Worm (Caenorhabditis elegans) whole organism, midembryonic: ENCODE results near the gene unc-105.

ENCODE experiments used
- T22C8.4 ChIP-seq: fragments of 200-800 bp; sonication (Bioruptor generic); IDR thresholded peaks from 2 replicates; pipeline ENCODE4 v1.3.6; 2022; ENCODE audit warnings: missing genetic modification characterization, missing compliant biosample characterization
- cog-1 ChIP-seq: sonication (generic microtip); optimal IDR thresholded peaks from 2 replicates; lab custom pipeline; 2016; ENCODE audit warnings: missing genetic modification characterization, missing compliant biosample characterization
- flt-1 ChIP-seq: fragments of 200-800 bp; sonication (Bioruptor generic); IDR thresholded peaks from 2 replicates; pipeline ENCODE4 v1.3.6; 2022; ENCODE audit warnings: missing genetic modification characterization, missing compliant biosample characterization
- klf-2 ChIP-seq: fragments of 200-800 bp; sonication (Bioruptor generic); conservative IDR thresholded peaks from 2 replicates; pipeline ENCODE4 v1.3.6; 2022; ENCODE audit warnings: missing genetic modification reagents, missing genetic modification characterization, missing compliant biosample characterization
- med-1 ChIP-seq: sonication (generic microtip); optimal IDR thresholded peaks from 2 replicates; lab custom pipeline; 2017; ENCODE audit warnings: missing genetic modification characterization, mild to moderate bottlenecking, missing compliant biosample characterization, antibody characterized with exemption, missing genetic modification reagents; ENCODE audit not compliant: insufficient read depth
- ref-1 ChIP-seq: fragments of 200-800 bp; sonication (Bioruptor generic); conservative IDR thresholded peaks from 2 replicates; pipeline ENCODE4 v1.3.6; 2022; ENCODE audit warnings: missing genetic modification reagents, missing genetic modification characterization, missing compliant biosample characterization
- tab-1 ChIP-seq: fragments of 200-800 bp; sonication (Bioruptor generic); IDR thresholded peaks from 2 replicates; pipeline ENCODE4 v1.3.6; 2022; ENCODE audit warnings: missing genetic modification characterization, missing compliant biosample characterization
- ztf-23 ChIP-seq: fragments of 200-800 bp; sonication (Bioruptor generic); IDR thresholded peaks from 2 replicates; pipeline ENCODE4 v1.3.6; 2022; ENCODE audit warnings: missing genetic modification reagents, missing genetic modification characterization, missing compliant biosample characterization
- ztf-29 ChIP-seq: fragments of 200-800 bp; sonication (Bioruptor generic); IDR thresholded peaks from 2 replicates; pipeline ENCODE4 v1.3.6; 2022; ENCODE audit warnings: missing genetic modification reagents, missing genetic modification characterization, missing compliant biosample characterization

unc-105 gene

DNA sequence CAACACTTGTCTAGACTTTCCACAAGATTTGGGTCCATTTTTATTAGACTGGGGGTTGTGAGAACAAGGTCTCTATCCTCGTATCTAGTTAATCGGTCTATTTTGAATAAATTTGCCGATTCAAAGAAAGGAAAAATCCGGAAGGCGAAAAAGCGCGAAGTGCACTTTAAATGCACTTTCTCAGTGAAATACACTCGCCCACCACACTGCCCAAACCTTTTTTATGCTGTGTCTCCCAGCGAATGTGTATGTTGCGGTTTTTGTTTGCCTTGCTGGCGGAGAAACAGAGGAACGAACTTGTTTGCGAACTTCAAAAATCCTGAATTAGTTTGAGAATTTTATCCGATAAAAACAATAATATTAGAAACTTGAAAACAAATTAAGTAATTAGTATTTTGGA, 14.5 kb downstream of the unc-105 start:
- TF ChIP-seq ref-1 (GFP tag; lab: Robert Waterston, UW) (no peak), tab-1 (GFP tag; lab: Robert Waterston, UW) (no peak), ztf-23 (no peak), ztf-29 (GFP tag; lab: Robert Waterston, UW) (no peak), T22C8.4 (no peak), flt-1 (GFP tag; lab: Robert Waterston, UW) (no peak), med-1 (no peak), cog-1 (no peak)

- TF ChIP-seq tab-1 (GFP tag; lab: Robert Waterston, UW) (0 out of 2 replicates have a peak, but pooled peaks have one; percentile 25), ref-1 (GFP tag; lab: Robert Waterston, UW) (no peak), med-1 (no peak), flt-1 (GFP tag; lab: Robert Waterston, UW) (0 out of 2 replicates have a peak, but pooled peaks have one; percentile 5)
Measured at ce11 chrII:8131413-8131966, 15.2 kb downstream of the unc-105 start.

- TF ChIP-seq ztf-29 (GFP tag; lab: Robert Waterston, UW) = no peak
- TF ChIP-seq ref-1 (GFP tag; lab: Robert Waterston, UW) = no peak
- TF ChIP-seq klf-2 (GFP tag; lab: Robert Waterston, UW) = no peak
- no peak for TF ChIP-seq ztf-23
- no peak for TF ChIP-seq T22C8.4
- no peak for TF ChIP-seq flt-1 (GFP tag; lab: Robert Waterston, UW)
- no peak for TF ChIP-seq cog-1
- TF ChIP-seq med-1 = no peak
- no peak for TF ChIP-seq tab-1 (GFP tag; lab: Robert Waterston, UW)
Measured at ce11 chrII:8135953-8136352, 19.7 kb downstream of the unc-105 start.

ce11 chrII:8136818-8137217, 20.6 kb downstream of the unc-105 start, which contains the start of gene ctns-1:
Gene ctns-1 (minus strand): TSS chrII:8136918.
- no peak for TF ChIP-seq T22C8.4
- TF ChIP-seq ztf-23 = no peak
- no peak for TF ChIP-seq med-1
- no peak for TF ChIP-seq ref-1 (GFP tag; lab: Robert Waterston, UW)
- TF ChIP-seq flt-1 (GFP tag; lab: Robert Waterston, UW) = no peak
- no peak for TF ChIP-seq klf-2 (GFP tag; lab: Robert Waterston, UW)
- TF ChIP-seq cog-1 = no peak
- no peak for TF ChIP-seq ztf-29 (GFP tag; lab: Robert Waterston, UW)
- TF ChIP-seq tab-1 (GFP tag; lab: Robert Waterston, UW) = no peak

ce11 chrII:8137379-8137778, 21.1 kb downstream of the unc-105 start:
- TF ChIP-seq flt-1 (GFP tag; lab: Robert Waterston, UW) (no peak), T22C8.4 (no peak), ztf-29 (GFP tag; lab: Robert Waterston, UW) (no peak), med-1 (no peak), ztf-23 (0 out of 2 replicates have a peak, but pooled peaks have one; percentile 32), ref-1 (GFP tag; lab: Robert Waterston, UW) (no peak), tab-1 (GFP tag; lab: Robert Waterston, UW) (no peak), cog-1 (peak; percentile 32), klf-2 (GFP tag; lab: Robert Waterston, UW) (no peak)

DNA sequence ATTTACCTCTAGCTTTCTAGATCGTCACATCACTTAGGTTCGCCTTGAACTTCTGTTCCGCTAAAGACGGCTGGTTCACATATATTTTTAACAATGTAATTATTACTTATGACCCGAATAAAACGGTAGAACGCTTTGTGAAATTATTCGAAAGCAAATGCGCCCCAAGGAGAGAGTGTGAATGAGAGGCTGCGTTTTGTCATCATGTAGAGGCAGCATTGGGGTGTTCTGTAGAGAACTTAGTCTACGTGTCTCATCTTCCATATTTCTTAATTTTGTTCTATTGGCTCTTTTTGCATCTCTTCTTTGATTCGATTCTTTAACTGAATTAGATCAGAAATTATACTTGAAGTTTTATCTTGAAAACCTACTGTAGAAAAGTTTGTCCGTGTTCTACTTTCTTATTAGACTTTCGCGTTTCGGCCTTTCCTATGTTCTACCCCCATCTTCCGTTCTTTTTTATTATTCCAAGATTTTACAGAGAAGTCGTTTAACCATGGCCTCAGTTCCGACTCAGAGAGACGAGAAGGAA, 21.8 kb downstream of the unc-105 start, which contains the start of gene cdc-48.2:
TSS of gene cdc-48.2 (plus strand) at position 482 of the 532 bp plus-strand sequence.
- no peak for TF ChIP-seq ztf-23
- no peak for TF ChIP-seq tab-1 (GFP tag; lab: Robert Waterston, UW)
- TF ChIP-seq med-1 = no peak
- no peak for TF ChIP-seq ztf-29 (GFP tag; lab: Robert Waterston, UW)

DNA sequence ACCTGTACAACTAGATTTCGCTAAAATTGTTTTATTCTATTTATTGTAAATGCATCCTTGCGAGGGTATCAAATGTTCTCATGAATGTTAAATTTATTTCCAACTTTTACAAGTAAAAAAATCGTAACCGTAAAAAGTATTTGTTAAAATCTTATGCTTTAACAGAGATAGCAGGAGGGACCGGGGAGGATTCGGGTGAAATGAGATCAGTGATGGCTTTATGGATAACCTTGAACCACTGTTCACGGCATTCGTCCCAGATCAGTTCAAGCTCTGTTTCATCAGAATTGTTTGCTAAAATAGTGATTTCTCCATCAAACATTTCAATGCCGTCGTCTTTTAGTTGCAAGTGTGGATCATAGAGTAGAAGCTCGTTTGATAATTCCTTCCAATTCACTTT, 24.9 kb downstream of the unc-105 start:
- TF ChIP-seq klf-2 (GFP tag; lab: Robert Waterston, UW) = no peak
- TF ChIP-seq flt-1 (GFP tag; lab: Robert Waterston, UW) = no peak
- TF ChIP-seq ref-1 (GFP tag; lab: Robert Waterston, UW) = no peak
- no peak for TF ChIP-seq med-1
- no peak for TF ChIP-seq ztf-29 (GFP tag; lab: Robert Waterston, UW)
- no peak for TF ChIP-seq cog-1
- TF ChIP-seq tab-1 (GFP tag; lab: Robert Waterston, UW) = no peak
- no peak for TF ChIP-seq T22C8.4
- TF ChIP-seq ztf-23 = no peak

- TF ChIP-seq tab-1 (GFP tag; lab: Robert Waterston, UW) = no peak
- TF ChIP-seq T22C8.4 = no peak
- no peak for TF ChIP-seq ztf-29 (GFP tag; lab: Robert Waterston, UW)
- no peak for TF ChIP-seq ref-1 (GFP tag; lab: Robert Waterston, UW)
- TF ChIP-seq flt-1 (GFP tag; lab: Robert Waterston, UW) = no peak
- no peak for TF ChIP-seq ztf-23
- no peak for TF ChIP-seq med-1
- TF ChIP-seq cog-1 = no peak
- TF ChIP-seq klf-2 (GFP tag; lab: Robert Waterston, UW) = no peak
Measured at ce11 chrII:8143278-8143931, 27.1 kb downstream of the unc-105 start, which contains the start of the genes ints-11 and rpl-10. Gene ints-11 (minus strand): TSS chrII:8143478. Gene rpl-10 (plus strand): TSS chrII:8143881.

DNA sequence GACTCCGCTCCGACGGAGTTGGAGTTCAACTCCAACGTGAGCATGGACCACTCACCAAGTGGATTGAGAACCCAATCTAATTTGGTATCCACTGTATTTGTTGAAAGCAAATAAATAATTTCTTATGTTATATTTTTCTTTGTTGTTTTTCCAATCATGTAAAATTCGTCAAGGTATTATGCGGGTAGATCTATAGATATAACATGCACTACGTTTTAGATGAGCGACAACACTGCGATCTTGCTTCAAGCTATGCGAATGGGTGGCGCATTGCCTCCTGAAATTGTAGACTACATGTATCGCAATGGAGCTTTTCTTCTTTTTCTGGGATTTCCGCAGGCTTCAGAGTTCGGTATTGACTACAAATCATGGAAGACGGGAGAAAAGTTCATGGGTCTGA, 28.3 kb downstream of the unc-105 start, which contains the start of gene F10B5.2:
TSS of gene F10B5.2 (plus strand) at position 220 of the 400 bp plus-strand sequence.
- no peak for TF ChIP-seq ref-1 (GFP tag; lab: Robert Waterston, UW)
- TF ChIP-seq ztf-23 = no peak
- TF ChIP-seq ztf-29 (GFP tag; lab: Robert Waterston, UW) = no peak
- TF ChIP-seq med-1 = no peak
- no peak for TF ChIP-seq flt-1 (GFP tag; lab: Robert Waterston, UW)
- no peak for TF ChIP-seq T22C8.4
- no peak for TF ChIP-seq klf-2 (GFP tag; lab: Robert Waterston, UW)

ce11 chrII:8149930-8150329, 33.7 kb downstream of the unc-105 start, which contains the start of gene F10B5.3:
Gene F10B5.3 (minus strand): TSS chrII:8150030.
- TF ChIP-seq ref-1 (GFP tag; lab: Robert Waterston, UW) (no peak), cog-1 (no peak), tab-1 (GFP tag; lab: Robert Waterston, UW) (no peak), klf-2 (GFP tag; lab: Robert Waterston, UW) (no peak), med-1 (no peak), flt-1 (GFP tag; lab: Robert Waterston, UW) (no peak), T22C8.4 (no peak), ztf-23 (no peak), ztf-29 (GFP tag; lab: Robert Waterston, UW) (no peak)
